Worm (Caenorhabditis elegans) whole organism, young adult: ENCODE results near the gene T16G1.4.

Experiments
- B0336.3 ChIP-seq: fragments of 200-800 bp; sonication (Bioruptor generic); IDR thresholded peaks from 2 replicates; pipeline ENCODE4 v1.3.6; 2022; ENCODE audit warnings: missing genetic modification characterization, missing compliant biosample characterization
- F23B12.7 ChIP-seq: sonication (generic microtip); optimal IDR thresholded peaks from 2 replicates; lab custom pipeline; 2017; ENCODE audit warnings: missing genetic modification characterization, mild to moderate bottlenecking, missing compliant biosample characterization, antibody characterized with exemption, moderate library complexity; ENCODE audit not compliant: insufficient read depth
- F33H1.4 ChIP-seq: fragments of 200-800 bp; sonication (Bioruptor generic); IDR thresholded peaks from 2 replicates; pipeline ENCODE4 v1.3.6; 2022; ENCODE audit warnings: missing genetic modification reagents, missing genetic modification characterization, missing compliant biosample characterization
- F57A8.1 ChIP-seq: fragments of 200-800 bp; sonication (Bioruptor generic); optimal IDR thresholded peaks from 2 replicates; lab custom pipeline; 2018; ENCODE audit warnings: mild to moderate bottlenecking, missing genetic modification characterization, moderate library complexity, missing compliant biosample characterization
- cebp-2 ChIP-seq: fragments of 200-800 bp; sonication (Bioruptor generic); IDR thresholded peaks from 2 replicates; pipeline ENCODE4 v1.3.6; 2022; ENCODE audit warnings: missing genetic modification characterization, missing compliant biosample characterization
- ceh-58 ChIP-seq: fragments of 200-800 bp; sonication (Bioruptor generic); IDR thresholded peaks from 2 replicates; pipeline ENCODE4 v1.3.6; 2022; ENCODE audit warnings: missing genetic modification characterization, missing compliant biosample characterization
- chd-7 ChIP-seq: sonication (generic microtip); optimal IDR thresholded peaks from 2 replicates; lab custom pipeline; 2016; ENCODE audit warnings: mild to moderate bottlenecking, missing genetic modification characterization, moderate library complexity, missing compliant biosample characterization
- egl-18 ChIP-seq: fragments of 200-800 bp; sonication (Bioruptor generic); IDR thresholded peaks from 2 replicates; pipeline ENCODE4 v1.3.6; 2022; ENCODE audit warnings: missing genetic modification reagents, missing genetic modification characterization, missing compliant biosample characterization
- lsl-1 ChIP-seq: fragments of 200-800 bp; sonication (Bioruptor generic); optimal IDR thresholded peaks from 2 replicates; lab custom pipeline; 2018; ENCODE audit warnings: mild to moderate bottlenecking, missing genetic modification characterization, moderate library complexity, missing compliant biosample characterization
- sdz-38 ChIP-seq: sonication (generic microtip); optimal IDR thresholded peaks from 2 replicates; lab custom pipeline; 2016; ENCODE audit warnings: missing genotype, missing genetic modification characterization, missing compliant biosample characterization
- ztf-18 ChIP-seq: sonication (generic microtip); optimal IDR thresholded peaks from 2 replicates; lab custom pipeline; 2016; ENCODE audit warnings: missing genotype, mild to moderate bottlenecking, missing genetic modification characterization, missing compliant biosample characterization

DNA sequence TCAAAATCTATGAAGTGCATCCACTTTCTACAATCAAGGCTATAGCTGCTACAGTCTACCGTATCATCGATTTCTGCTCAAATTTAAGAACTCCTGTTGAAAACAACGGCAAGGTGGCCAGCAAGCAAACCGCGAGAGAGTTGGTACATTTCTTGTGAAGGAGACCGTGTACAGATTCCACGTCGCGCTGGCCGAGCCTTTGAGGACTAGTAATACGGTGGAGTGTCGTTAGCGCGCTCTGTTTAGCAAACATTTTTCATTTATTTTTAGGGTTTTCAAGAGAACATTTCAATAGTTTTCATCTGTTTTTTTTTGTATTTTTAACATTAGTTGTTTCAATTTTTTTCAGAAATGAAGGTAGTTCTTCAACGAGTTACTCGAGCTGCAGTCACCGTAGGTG is 10.6 kb upstream of the T16G1.4 start, which contains the start of gene pqn-68:
- TF ChIP-seq ceh-58 (GFP tag; lab: Robert Waterston, UW) (no peak), egl-18 (GFP tag; lab: Robert Waterston, UW) (no peak), chd-7 (no peak), cebp-2 (GFP tag; lab: Robert Waterston, UW) (no peak), lsl-1 (GFP tag; lab: Kevin White, UChicago) (no peak), F23B12.7 (tag; lab: Kevin White, UChicago) (no peak), F33H1.4 (GFP tag; lab: Robert Waterston, UW) (no peak), ztf-18 (tag; lab: Kevin White, UChicago) (no peak), F57A8.1 (GFP tag; lab: Kevin White, UChicago) (no peak), B0336.3 (GFP tag; lab: Robert Waterston, UW) (no peak), sdz-38 (no peak)
